Fruit fly (Drosophila melanogaster): ENCODE results near the gene SkpE.

Gene SkpE

DNA sequence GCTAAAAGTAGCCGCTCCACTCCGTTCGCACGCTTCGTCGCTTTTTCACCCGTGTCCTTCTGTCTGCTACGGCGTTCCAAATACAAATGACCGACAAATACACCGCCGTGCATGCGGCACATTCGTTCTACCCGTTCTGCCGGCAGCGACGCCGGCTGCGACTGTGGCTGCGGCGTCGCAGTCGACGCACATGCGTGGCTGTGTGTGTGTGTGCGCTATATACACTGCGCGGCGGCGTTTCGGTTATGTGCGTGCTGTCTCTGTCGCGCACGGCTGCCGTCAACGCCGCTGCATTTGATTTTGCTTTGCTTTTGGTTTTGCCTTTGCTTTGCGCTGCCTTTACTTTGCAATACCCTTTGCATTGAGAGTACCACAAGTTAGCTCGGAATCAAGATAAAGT is 40.4 kb downstream of the SkpE start, which contains the start of gene zld:
zld (minus strand) TSS at position 92 of the 400 bp plus-strand sequence.
- TF ChIP-seq psq (GFP tag; optimal IDR thresholded peaks at IDR 0.05) (peak; percentile 2), usp (GFP tag; optimal IDR thresholded peaks at IDR 0.05) (no peak), Dif (GFP tag; optimal IDR thresholded peaks at IDR 0.05; ENCODE audit: partially characterized antibody) (peak; percentile 9)

DNA sequence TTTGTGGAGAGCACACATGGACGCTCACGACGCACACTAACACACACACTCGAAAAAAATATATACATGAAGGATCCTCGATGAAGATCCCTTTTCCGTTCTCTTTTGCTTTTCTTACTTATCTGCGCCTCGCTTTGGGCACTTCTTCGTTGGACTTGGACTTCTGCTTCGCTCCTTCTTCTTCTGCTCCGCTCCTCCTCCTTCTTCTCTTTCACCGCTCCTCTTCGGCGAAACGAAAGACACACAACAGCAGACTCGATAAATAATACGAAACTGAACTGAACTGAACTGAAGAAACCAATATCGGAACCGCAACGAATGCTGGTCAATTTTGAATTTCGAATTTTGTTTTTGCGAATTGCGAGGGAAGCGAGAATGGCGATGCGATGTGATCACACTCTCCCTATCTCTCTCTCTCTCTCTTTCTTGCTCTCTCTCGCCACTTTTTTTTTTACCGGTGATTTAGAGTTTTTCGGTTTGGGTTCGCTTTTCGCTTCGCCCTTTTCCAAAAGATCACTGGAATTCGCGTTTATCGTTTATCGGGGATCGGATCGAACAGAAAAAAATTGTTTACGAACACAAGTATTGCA is 41.0 kb downstream of the SkpE start:
- TF ChIP-seq psq (GFP tag; optimal IDR thresholded peaks at IDR 0.05) (peak; percentile 93), Abd-B (GFP tag; optimal IDR thresholded peaks at IDR 0.05) (no peak)

- no peak for TF ChIP-seq Hr78 (GFP tag; optimal IDR thresholded peaks at IDR 0.05)
- no peak for TF ChIP-seq rgr (GFP tag; optimal IDR thresholded peaks at IDR 0.05)
- TF ChIP-seq Dfd (GFP tag; optimal IDR thresholded peaks at IDR 0.05) = peak; percentile 90
- TF ChIP-seq N (GFP tag; optimal IDR thresholded peaks at IDR 0.05) = no peak
Observed at dm6 chrX:19781861-19782260, 42.0 kb downstream of the SkpE start.

DNA sequence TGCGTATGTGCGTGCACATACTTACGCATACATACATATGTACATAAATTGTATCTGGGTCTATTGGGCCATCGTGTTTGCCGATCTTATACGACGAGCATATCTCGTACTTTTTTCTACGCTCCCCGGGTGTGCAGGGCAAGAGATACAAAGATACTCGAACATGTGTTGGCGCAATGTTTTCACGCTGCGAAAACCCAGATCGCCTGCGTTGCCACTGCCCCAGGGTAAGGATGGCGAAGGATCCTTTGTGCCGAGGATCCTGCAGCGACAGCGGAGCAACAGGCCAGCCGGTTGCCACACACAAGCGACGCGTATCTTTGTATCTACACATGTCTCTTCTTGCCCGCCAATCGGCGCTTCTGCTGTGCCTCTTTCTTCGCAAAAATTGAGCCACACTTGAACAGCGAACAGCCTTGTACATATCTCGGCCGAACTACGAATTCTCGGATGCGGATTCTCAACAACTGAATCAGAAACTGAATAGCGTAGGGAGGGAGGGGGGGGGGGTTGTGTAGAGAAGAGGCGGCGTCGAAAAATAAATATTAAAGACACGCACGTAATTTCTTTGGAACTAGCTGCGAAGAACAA is 48.7 kb downstream of the SkpE start:
- TF ChIP-seq Dfd (GFP tag; optimal IDR thresholded peaks at IDR 0.05) (no peak), Vsx2 (GFP tag; optimal IDR thresholded peaks at IDR 0.05; ENCODE audit: partially characterized antibody) (no peak), psq (GFP tag; optimal IDR thresholded peaks at IDR 0.05) (peak; percentile 86), ey (GFP tag; optimal IDR thresholded peaks at IDR 0.05) (no peak)

DNA sequence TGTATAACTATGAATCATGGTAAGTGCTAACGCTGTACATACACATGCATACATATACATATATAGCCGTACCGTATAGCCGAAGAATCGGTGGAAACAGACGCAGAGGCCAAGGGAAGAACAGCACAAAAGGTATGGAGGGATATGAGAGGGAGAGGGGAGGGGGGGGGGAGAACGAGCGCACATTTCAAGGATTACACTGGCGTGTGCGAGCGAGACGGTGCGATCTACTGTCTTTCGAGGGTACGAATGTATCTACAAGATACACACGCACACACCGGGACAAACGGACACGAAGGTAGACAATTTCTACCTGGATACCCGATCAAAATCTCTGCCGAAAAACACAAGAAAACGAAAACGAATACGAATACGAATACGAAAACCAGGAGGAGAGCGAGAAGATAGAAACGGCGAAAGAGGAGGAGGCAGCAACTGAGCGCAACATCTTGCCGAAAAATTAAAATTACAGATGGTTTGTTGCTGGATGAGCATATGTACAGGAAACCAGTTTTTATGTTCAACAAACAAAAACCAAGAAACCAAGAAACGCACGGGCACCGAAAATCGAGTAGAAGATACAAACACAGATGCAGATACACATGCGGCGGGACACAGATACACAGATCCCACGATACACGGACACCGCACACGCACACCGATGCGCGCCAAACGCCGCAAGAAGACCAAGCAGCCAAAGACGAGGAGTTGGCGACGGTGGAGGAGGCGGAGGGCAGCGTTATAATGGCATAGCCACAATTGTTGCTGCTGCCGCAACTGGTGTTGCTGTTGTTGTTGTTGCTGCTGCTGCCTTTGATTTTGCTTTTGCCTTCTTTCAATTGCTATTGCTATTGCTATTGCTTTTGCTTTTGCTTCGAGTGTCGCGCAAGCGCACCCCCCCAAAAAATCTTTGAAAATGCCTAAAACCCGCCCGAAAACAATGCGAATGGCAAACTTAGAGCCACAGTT is 49.9 kb downstream of the SkpE start:
- no peak for TF ChIP-seq Abd-B (GFP tag; optimal IDR thresholded peaks at IDR 0.05)
- peak; percentile 47 for TF ChIP-seq Dfd (GFP tag; optimal IDR thresholded peaks at IDR 0.05)
- TF ChIP-seq Vsx2 (GFP tag; optimal IDR thresholded peaks at IDR 0.05; ENCODE audit: partially characterized antibody) = peak; percentile 14
- peak in 1 of 2 experiments; percentile 6 for TF ChIP-seq dl (GFP tag; optimal IDR thresholded peaks at IDR 0.05; ENCODE audit: insufficient read depth in 1 of 2, partially characterized antibody in 2 of 2)
- TF ChIP-seq h (GFP tag; optimal IDR thresholded peaks at IDR 0.05) = no peak
- peak; percentile 35 for TF ChIP-seq brk (GFP tag; optimal IDR thresholded peaks at IDR 0.05)
- peak; percentile 99 for TF ChIP-seq psq (GFP tag; optimal IDR thresholded peaks at IDR 0.05)
- TF ChIP-seq Myc (optimal IDR thresholded peaks at IDR 0.05) = no peak

Measured in whole organism, wandering third instar larva.